Fruit fly (Drosophila melanogaster) whole organism, embryonic: ENCODE data around the gene slmo.

Source experiments
- Atf-2 ChIP-seq: fragments of 200-800 bp; sonication (Bioruptor generic); optimal IDR thresholded peaks from 2 replicates; lab custom pipeline; 2016; ENCODE audit warnings: missing biosample characterization, missing genetic modification characterization
- Awh ChIP-seq: fragments of 200-800 bp; sonication (Bioruptor generic); IDR thresholded peaks from 2 replicates; pipeline ENCODE4, ENCODE4 v1.3.6; 2022; ENCODE audit warnings: missing biosample characterization, missing genetic modification characterization
- BtbVII ChIP-seq: fragments of 200-800 bp; sonication (Bioruptor generic); optimal IDR thresholded peaks from 3 replicates; lab custom pipeline; 2017; ENCODE audit warnings: missing biosample characterization, mild to moderate bottlenecking, missing genetic modification characterization
- CG10321 ChIP-seq: fragments of 200-800 bp; sonication (Bioruptor generic); IDR thresholded peaks from 2 replicates; pipeline ENCODE4 v1.3.6; 2022; ENCODE audit warnings: missing biosample characterization, missing genetic modification characterization
- CG10366 ChIP-seq: fragments of 200-800 bp; sonication (Bioruptor generic); IDR thresholded peaks from 2 replicates; pipeline ENCODE4 v1.3.6; 2022; ENCODE audit warnings: missing biosample characterization, missing genetic modification characterization
- CG11695 ChIP-seq: fragments of 200-800 bp; sonication (Bioruptor generic); IDR thresholded peaks from 3 replicates; pipeline ENCODE4 v1.3.6; 2022; ENCODE audit warnings: missing biosample characterization, missing genetic modification characterization
- CG12942 ChIP-seq: fragments of 200-800 bp; sonication (Bioruptor generic); optimal IDR thresholded peaks from 3 replicates; lab custom pipeline; 2016; ENCODE audit warnings: missing biosample characterization, missing genetic modification characterization
- CG14667 ChIP-seq: fragments of 200-800 bp; sonication (Bioruptor generic); IDR thresholded peaks from 2 replicates; pipeline ENCODE4 v1.3.6; 2022; ENCODE audit warnings: missing biosample characterization, missing genetic modification characterization
- CG17328 ChIP-seq: fragments of 200-800 bp; sonication (Bioruptor generic); IDR thresholded peaks from 2 replicates; pipeline ENCODE4 v1.3.6; 2022; ENCODE audit warnings: missing biosample characterization, missing genetic modification characterization
- CG18262 ChIP-seq: fragments of 200-800 bp; optimal IDR thresholded peaks from 3 replicates; lab custom pipeline; 2019; ENCODE audit warnings: missing biosample characterization, mild to moderate bottlenecking, missing genetic modification characterization, moderate library complexity
- CG30020 ChIP-seq: fragments of 200-800 bp; optimal IDR thresholded peaks from 2 replicates; lab custom pipeline; 2019; ENCODE audit warnings: missing biosample characterization, mild to moderate bottlenecking, missing genetic modification characterization, moderate library complexity
- CG3065 ChIP-seq: fragments of 200-800 bp; sonication (Bioruptor generic); optimal IDR thresholded peaks from 2 replicates; lab custom pipeline; 2016; ENCODE audit warnings: missing biosample characterization, missing genetic modification characterization
- CG31224 ChIP-seq: fragments of 200-800 bp; sonication (Bioruptor generic); IDR thresholded peaks from 2 replicates; pipeline ENCODE4 v1.3.6; 2022; ENCODE audit warnings: missing biosample characterization, missing genetic modification characterization
- CG32772 ChIP-seq: fragments of 200-800 bp; sonication (Bioruptor generic); IDR thresholded peaks from 2 replicates; pipeline ENCODE4 v1.3.6; 2022; ENCODE audit warnings: missing biosample characterization, missing genetic modification characterization
- CG34224 ChIP-seq: fragments of 200-800 bp; sonication (Bioruptor generic); IDR thresholded peaks from 3 replicates; pipeline ENCODE4 v1.3.6; 2022; ENCODE audit warnings: missing biosample characterization, missing genetic modification characterization; ENCODE audit not compliant: partially characterized antibody
- CG34376 ChIP-seq: fragments of 200-800 bp; sonication (Bioruptor generic); optimal IDR thresholded peaks from 2 replicates; lab custom pipeline; 2018; ENCODE audit warnings: missing biosample characterization, mild to moderate bottlenecking, missing genetic modification characterization
- CG42726 ChIP-seq: fragments of 200-800 bp; sonication (Bioruptor generic); IDR thresholded peaks from 2 replicates; pipeline ENCODE4 v1.3.6; 2022; ENCODE audit warnings: missing biosample characterization, missing genetic modification characterization; ENCODE audit not compliant: partially characterized antibody
- CG4854 ChIP-seq: fragments of 200-800 bp; sonication (Bioruptor generic); optimal IDR thresholded peaks from 2 replicates; lab custom pipeline; 2016; ENCODE audit warnings: missing biosample characterization, missing genetic modification characterization, inconsistent platforms
- CG7786 ChIP-seq: fragments of 200-800 bp; sonication (Bioruptor generic); optimal IDR thresholded peaks from 2 replicates; lab custom pipeline; 2016; ENCODE audit warnings: missing biosample characterization, missing genetic modification characterization
- CG9797 ChIP-seq: fragments of 200-800 bp; sonication (Bioruptor generic); optimal IDR thresholded peaks from 3 replicates; lab custom pipeline; 2018; ENCODE audit warnings: missing biosample characterization, mild to moderate bottlenecking, missing genetic modification characterization
- D19B ChIP-seq: fragments of 200-800 bp; sonication (Bioruptor generic); optimal IDR thresholded peaks from 2 replicates; lab custom pipeline; 2017; ENCODE audit warnings: missing biosample characterization, mild to moderate bottlenecking, missing genetic modification characterization
- Dip3 ChIP-seq: fragments of 200-800 bp; sonication (Bioruptor generic); optimal IDR thresholded peaks from 3 replicates; lab custom pipeline; 2016; ENCODE audit warnings: missing biosample characterization, missing genetic modification characterization
- Ets65A ChIP-seq: fragments of 200-800 bp; sonication (Bioruptor generic); peaks from one replicate; lab custom pipeline; 2016; ENCODE audit warnings: missing biosample characterization, missing genetic modification characterization
- Fer2 ChIP-seq: fragments of 200-800 bp; sonication (Bioruptor generic); optimal IDR thresholded peaks from 2 replicates; lab custom pipeline; 2018; ENCODE audit warnings: missing biosample characterization, mild to moderate bottlenecking, missing genetic modification characterization, moderate library complexity
- MTF-1 ChIP-seq: fragments of 200-800 bp; sonication (Bioruptor generic); optimal IDR thresholded peaks from 2 replicates; lab custom pipeline; 2018; ENCODE audit warnings: missing biosample characterization, mild to moderate bottlenecking, missing genetic modification characterization, borderline replicate concordance
- Mad ChIP-seq: fragments of 200-800 bp; sonication (Bioruptor generic); optimal IDR thresholded peaks from 2 replicates; lab custom pipeline; 2016; ENCODE audit warnings: missing biosample characterization, missing genetic modification characterization
- PHDP ChIP-seq: fragments of 200-800 bp; sonication (Bioruptor generic); optimal IDR thresholded peaks from 3 replicates; lab custom pipeline; 2018; ENCODE audit warnings: missing biosample characterization, mild to moderate bottlenecking, missing genetic modification characterization, moderate library complexity
- Xrp1 ChIP-seq: fragments of 200-800 bp; sonication (Bioruptor generic); IDR thresholded peaks from 2 replicates; pipeline ENCODE4 v1.3.6; 2022; ENCODE audit warnings: missing biosample characterization, missing genetic modification characterization
- ase ChIP-seq: fragments of 200-800 bp; sonication (Bioruptor generic); IDR thresholded peaks from 3 replicates; pipeline ENCODE4 v1.3.6; 2022; ENCODE audit warnings: missing biosample characterization, missing genetic modification characterization
- bcd ChIP-seq: fragments of 200-800 bp; sonication (Bioruptor generic); optimal IDR thresholded peaks from 2 replicates; lab custom pipeline; 2017; ENCODE audit warnings: missing biosample characterization, mild to moderate bottlenecking, missing genetic modification characterization
- cad ChIP-seq: fragments of >200 bp; optimal IDR thresholded peaks from 2 replicates; lab custom pipeline; 2017; ENCODE audit warnings: missing biosample characterization, missing genetic modification characterization
- cato ChIP-seq: fragments of 200-800 bp; sonication (Bioruptor generic); optimal IDR thresholded peaks from 2 replicates; lab custom pipeline; 2016; ENCODE audit warnings: missing biosample characterization, missing genetic modification characterization, borderline replicate concordance
- ci ChIP-seq: fragments of 200-800 bp; sonication (Bioruptor generic); IDR thresholded peaks from 3 replicates; pipeline ENCODE4 v1.3.6; 2022; ENCODE audit warnings: missing biosample characterization, missing genetic modification characterization
- cwo ChIP-seq: fragments of 200-800 bp; sonication (Bioruptor generic); optimal IDR thresholded peaks from 3 replicates; lab custom pipeline; 2017; ENCODE audit warnings: missing biosample characterization, missing genetic modification characterization, mild to moderate bottlenecking, moderate library complexity, missing genetic modification reagents
- gfzf ChIP-seq: fragments of 200-800 bp; sonication (Bioruptor generic); optimal IDR thresholded peaks from 2 replicates; lab custom pipeline; 2016; ENCODE audit warnings: missing biosample characterization, mild to moderate bottlenecking, missing genetic modification characterization, moderate library complexity
- kay ChIP-seq: fragments of 200-800 bp; sonication (Bioruptor generic); optimal IDR thresholded peaks from 2 replicates; lab custom pipeline; 2016; ENCODE audit warnings: missing biosample characterization, missing genetic modification characterization
- ken ChIP-seq: fragments of 200-800 bp; sonication (Bioruptor generic); IDR thresholded peaks from 3 replicates; pipeline ENCODE4 v1.3.6; 2022; ENCODE audit warnings: missing biosample characterization, missing genetic modification characterization
- kni ChIP-seq: fragments of 200-800 bp; sonication (Bioruptor generic); optimal IDR thresholded peaks from 3 replicates; lab custom pipeline; 2017; ENCODE audit warnings: mild to moderate bottlenecking, missing biosample characterization, missing genetic modification reagents, missing genetic modification characterization
- lbe ChIP-seq: fragments of 200-800 bp; sonication (Bioruptor generic); optimal IDR thresholded peaks from 2 replicates; lab custom pipeline; 2016; ENCODE audit warnings: missing biosample characterization, mild to moderate bottlenecking, missing genetic modification characterization
- lmd ChIP-seq: fragments of 200-800 bp; sonication (Bioruptor generic); IDR thresholded peaks from 2 replicates; pipeline ENCODE4 v1.3.6; 2022; ENCODE audit warnings: missing biosample characterization, missing genetic modification characterization
- luna ChIP-seq: fragments of 200-800 bp; sonication (Bioruptor generic); optimal IDR thresholded peaks from 2 replicates; lab custom pipeline; 2016; ENCODE audit warnings: missing biosample characterization, missing genetic modification characterization
- nerfin-1 ChIP-seq: fragments of 200-800 bp; sonication (Bioruptor generic); optimal IDR thresholded peaks from 3 replicates; lab custom pipeline; 2019; ENCODE audit warnings: missing biosample characterization, mild to moderate bottlenecking, missing genetic modification characterization, moderate library complexity
- nmo ChIP-seq: fragments of 200-800 bp; sonication (Bioruptor generic); optimal IDR thresholded peaks from 2 replicates; lab custom pipeline; 2018; ENCODE audit warnings: missing biosample characterization, mild to moderate bottlenecking, missing genetic modification characterization, moderate library complexity
- oc ChIP-seq: fragments of 200-800 bp; sonication (Bioruptor generic); optimal IDR thresholded peaks from 2 replicates; lab custom pipeline; 2018; ENCODE audit warnings: missing biosample characterization, mild to moderate bottlenecking, missing genetic modification characterization, moderate library complexity
- pros ChIP-seq: fragments of 200-800 bp; sonication (Bioruptor generic); optimal IDR thresholded peaks from 3 replicates; lab custom pipeline; 2019; ENCODE audit warnings: missing biosample characterization, mild to moderate bottlenecking, missing genetic modification characterization, moderate library complexity
- salm ChIP-seq: fragments of 200-800 bp; sonication (Bioruptor generic); optimal IDR thresholded peaks from 2 replicates; lab custom pipeline; 2018; ENCODE audit warnings: missing biosample characterization, mild to moderate bottlenecking, missing genetic modification characterization
- schlank ChIP-seq: fragments of 200-800 bp; sonication (Bioruptor generic); optimal IDR thresholded peaks from 2 replicates; lab custom pipeline; 2018; ENCODE audit warnings: missing biosample characterization, mild to moderate bottlenecking, missing genetic modification characterization
- shn ChIP-seq: fragments of 200-800 bp; sonication (Bioruptor generic); optimal IDR thresholded peaks from 3 replicates; lab custom pipeline; 2016; ENCODE audit warnings: missing biosample characterization, missing genetic modification characterization
- stc ChIP-seq: fragments of 200-800 bp; sonication (Bioruptor generic); IDR thresholded peaks from 2 replicates; pipeline ENCODE4 v1.3.6; 2022; ENCODE audit warnings: missing biosample characterization, missing genetic modification characterization
- tll ChIP-seq, 2 experiments: fragments of 200-800 bp in 1 of 2; fragments of >200 bp in 1 of 2; sonication (Bioruptor generic) in 1 of 2; optimal IDR thresholded peaks; 2 replicates each; lab custom pipeline; 2017 to 2019; ENCODE audit warnings: missing biosample characterization in 2 of 2, missing genetic modification characterization in 2 of 2, mild to moderate bottlenecking in 1 of 2, moderate library complexity in 1 of 2
- zfh2 ChIP-seq: fragments of 200-800 bp; sonication (Bioruptor generic); optimal IDR thresholded peaks from 2 replicates; lab custom pipeline; 2016; ENCODE audit warnings: missing biosample characterization, missing genetic modification characterization

The slmo gene

DNA sequence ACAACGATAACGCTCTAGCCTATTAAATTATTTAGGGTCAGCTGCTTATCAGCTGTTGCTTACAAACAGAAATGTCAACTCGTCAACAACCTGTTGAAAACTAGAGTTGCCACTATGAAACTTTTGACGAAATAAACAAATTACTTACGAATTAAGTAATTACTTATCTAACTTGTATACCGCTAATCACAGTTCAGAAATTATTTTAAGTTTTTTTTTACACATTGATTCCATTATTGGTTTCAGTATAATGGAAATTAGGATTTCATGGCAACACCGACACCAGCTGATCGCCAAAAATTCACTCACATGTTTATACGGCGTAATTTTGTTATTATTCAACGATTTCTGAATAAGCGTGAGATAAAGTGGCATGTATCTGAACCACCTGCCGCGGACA lies 10.7 kb downstream of the slmo start, which contains the start of the genes CG9117 and CG31643 (continued):
- TF ChIP-seq CG18262 (tag; lab: Kevin White, UChicago), result no peak
- no peak for TF ChIP-seq BtbVII (GFP tag; lab: Kevin White, UChicago)
- peak in 1 of 2 experiments; percentile 76 for TF ChIP-seq tll (GFP tag; optimal IDR thresholded peaks at IDR 0.05; lab: Kevin White, UChicago)
- no peak for TF ChIP-seq CG10321 (GFP tag; lab: Robert Waterston, UW)
- peak; percentile 25; the same call in 1 of the 2 replicates for TF ChIP-seq lmd (GFP tag; lab: Robert Waterston, UW)
- TF ChIP-seq CG34224 (GFP tag; lab: Robert Waterston, UW), result peak; percentile 60; the same call in 2 of the 3 replicates
- TF ChIP-seq cato (GFP tag; lab: Kevin White, UChicago), result peak; percentile 18
- TF ChIP-seq pros (GFP tag; lab: Kevin White, UChicago), result no peak
- TF ChIP-seq CG3065 (GFP tag; lab: Kevin White, UChicago), result no peak
- TF ChIP-seq cwo (GFP tag; lab: Kevin White, UChicago), result peak; percentile 32
- peak; percentile 59 for TF ChIP-seq CG34376 (GFP tag; lab: Kevin White, UChicago)
- peak; percentile 68 for TF ChIP-seq Dip3 (GFP tag; lab: Kevin White, UChicago)
- TF ChIP-seq CG9797 (GFP tag; lab: Kevin White, UChicago), result no peak
- TF ChIP-seq oc (tag; lab: Kevin White, UChicago), result peak; percentile 41
- peak; percentile 69 for TF ChIP-seq nmo (GFP tag; lab: Kevin White, UChicago)
- TF ChIP-seq bcd (GFP tag; lab: Kevin White, UChicago), result peak; percentile 46
- TF ChIP-seq Atf-2 (GFP tag; lab: Kevin White, UChicago), result peak; percentile 2
- no peak for TF ChIP-seq ken (GFP tag; lab: Robert Waterston, UW)
- peak; percentile 21; the same call in 1 of the 2 replicates for TF ChIP-seq stc (GFP tag; lab: Robert Waterston, UW)
- no peak for TF ChIP-seq salm (tag; lab: Kevin White, UChicago)
- peak; percentile 55 for TF ChIP-seq CG7786
- TF ChIP-seq CG17328 (GFP tag; lab: Robert Waterston, UW), result peak; percentile 31; the same call in 1 of the 2 replicates
- peak; percentile 58 for TF ChIP-seq Xrp1
- peak; percentile 33 for TF ChIP-seq kay (GFP tag; lab: Kevin White, UChicago)
- peak; percentile 28 for TF ChIP-seq Fer2
- TF ChIP-seq nerfin-1, result peak; percentile 61
- TF ChIP-seq lbe (GFP tag; lab: Kevin White, UChicago), result peak; percentile 55
- TF ChIP-seq kni, result peak; percentile 45
- TF ChIP-seq Mad (GFP tag; lab: Kevin White, UChicago), result peak; percentile 27
- peak; percentile 43; the same call in 1 of the 3 replicates for TF ChIP-seq CG11695
- peak; percentile 35 for TF ChIP-seq CG10366 (GFP tag; lab: Robert Waterston, UW)
- TF ChIP-seq shn, result peak; percentile 58
- no peak for TF ChIP-seq D19B (GFP tag; lab: Kevin White, UChicago)
- no peak for TF ChIP-seq CG42726 (GFP tag; lab: Robert Waterston, UW)
- 0 out of 3 replicates have a peak, but pooled peaks have one; percentile 47 for TF ChIP-seq ase (GFP tag; lab: Robert Waterston, UW)
- TF ChIP-seq PHDP (tag; lab: Kevin White, UChicago), result peak; percentile 66
- TF ChIP-seq zfh2 (GFP tag; lab: Kevin White, UChicago), result peak; percentile 68
- no peak for TF ChIP-seq CG14667 (GFP tag; lab: Robert Waterston, UW)
- no peak for TF ChIP-seq schlank
- TF ChIP-seq CG32772, result no peak
- no peak for TF ChIP-seq cad (GFP tag; lab: Kevin White, UChicago)
- peak; percentile 10 for TF ChIP-seq CG4854 (GFP tag; lab: Kevin White, UChicago)
- TF ChIP-seq luna (GFP tag; lab: Kevin White, UChicago), result no peak
- no peak for TF ChIP-seq MTF-1
- TF ChIP-seq Awh (GFP tag; lab: Robert Waterston, UW), result 0 out of 2 replicates have a peak, but pooled peaks have one; percentile 35
- 0 out of 3 replicates have a peak, but pooled peaks have one; percentile 31 for TF ChIP-seq ci (GFP tag; lab: Robert Waterston, UW)
- TF ChIP-seq CG30020 (tag; lab: Kevin White, UChicago), result peak; percentile 8
- peak; percentile 16 for TF ChIP-seq gfzf (GFP tag; lab: Kevin White, UChicago)
- no peak for TF ChIP-seq CG31224 (GFP tag; lab: Robert Waterston, UW)
- peak; percentile 91 for TF ChIP-seq Ets65A (GFP tag; lab: Kevin White, UChicago)
- TF ChIP-seq CG12942 (GFP tag; lab: Kevin White, UChicago), result peak; percentile 57
